Fruit fly (Drosophila melanogaster) ovary, adult (tissue): ENCODE measurements around the gene Rab26.

Experiments used
- CG17801 ChIP-seq: fragments of 200-800 bp; optimal IDR thresholded peaks from 2 replicates; lab custom pipeline; 2019; ENCODE audit warnings: missing biosample characterization, mild to moderate bottlenecking, missing genetic modification characterization, moderate library complexity; ENCODE audit not compliant: partially characterized antibody

Gene Rab26

dm6 chr3L:21321807-21322503 is 3.4 kb downstream of the Rab26 start:
- TF ChIP-seq CG17801 (GFP tag; lab: Kevin White, UChicago), result no peak

DNA sequence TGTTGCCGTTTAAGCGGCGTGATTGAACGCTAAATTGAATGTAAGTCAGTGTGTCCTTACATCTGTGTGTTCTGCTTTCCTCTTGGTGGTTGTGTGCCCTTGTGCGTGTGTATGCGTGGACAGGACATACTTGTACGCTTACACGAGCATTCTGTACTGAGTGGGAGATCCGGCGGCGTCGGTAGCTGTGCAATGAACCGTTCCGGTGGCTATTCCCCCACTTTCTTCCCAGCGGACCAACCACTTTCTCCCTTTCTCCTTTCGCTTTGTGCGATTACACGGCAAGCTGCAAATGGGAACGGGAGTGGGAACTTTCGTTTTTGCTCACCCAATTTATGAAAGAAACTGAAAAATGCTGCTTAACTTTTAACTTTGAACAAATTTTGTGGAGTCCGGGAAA is 6.2 kb downstream of the Rab26 start:
- no peak for TF ChIP-seq CG17801 (GFP tag; lab: Kevin White, UChicago)

- no peak for TF ChIP-seq CG17801 (GFP tag; lab: Kevin White, UChicago)
Observed at dm6 chr3L:21334999-21335631, 16.5 kb downstream of the Rab26 start, which contains the start of gene Tsr1. Gene Tsr1 (plus strand): TSS chr3L:21335215.

- no peak for TF ChIP-seq CG17801 (GFP tag; lab: Kevin White, UChicago)
Observed at dm6 chr3L:21342592-21342991, 24.0 kb downstream of the Rab26 start.

DNA sequence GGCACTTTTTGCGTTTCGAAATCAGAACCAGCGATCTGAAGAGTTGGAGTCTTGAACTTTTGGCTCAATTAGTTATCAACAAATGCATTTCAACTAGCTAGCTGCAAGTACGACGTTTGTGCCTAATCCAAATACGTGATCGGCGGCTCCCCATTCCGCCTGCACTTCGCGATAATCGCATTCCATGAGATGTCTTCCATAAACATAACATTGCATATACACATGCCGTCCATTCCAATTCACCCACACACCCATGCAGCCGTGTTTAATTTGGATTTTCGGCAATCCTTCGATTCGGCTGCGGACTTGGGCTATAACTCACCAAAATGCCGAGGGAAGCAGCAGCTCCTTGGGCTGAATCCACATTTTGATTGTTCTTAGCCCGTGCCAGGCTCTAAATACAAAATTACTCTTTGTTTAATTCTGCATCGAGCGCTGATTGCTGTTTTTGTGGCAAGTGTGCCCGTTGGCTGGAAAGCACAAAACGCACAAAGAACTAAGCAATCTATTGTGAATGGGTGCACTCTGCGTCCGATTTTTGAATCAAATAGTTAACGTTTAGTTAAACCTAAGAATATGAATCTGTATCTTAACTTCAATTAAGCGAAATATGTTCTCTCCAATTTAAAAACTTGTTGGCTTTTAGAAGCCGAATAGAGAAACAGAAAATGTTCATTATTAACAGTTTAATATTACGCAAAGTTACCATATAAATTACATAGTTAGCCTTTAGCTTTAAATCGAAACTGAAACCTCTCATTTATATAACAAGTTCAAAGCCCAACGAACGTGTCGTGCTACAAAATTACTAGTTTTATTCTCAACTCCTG is 24.9 kb downstream of the Rab26 start, which contains the start of the genes Tbc1d8-9 and CG32436:
TSS of gene Tbc1d8-9 (minus strand) at position 463 of the 830 bp plus-strand sequence.
TSS of gene CG32436 (plus strand) at position 780 of the 830 bp plus-strand sequence.
- peak; percentile 19 for TF ChIP-seq CG17801 (GFP tag; lab: Kevin White, UChicago)

dm6 chr3L:21346463-21347196 is 28.1 kb downstream of the Rab26 start:
- no peak for TF ChIP-seq CG17801 (GFP tag; lab: Kevin White, UChicago)

- no peak for TF ChIP-seq CG17801 (GFP tag; lab: Kevin White, UChicago)
Observed at dm6 chr3L:21347197-21347831, 28.7 kb downstream of the Rab26 start.

DNA sequence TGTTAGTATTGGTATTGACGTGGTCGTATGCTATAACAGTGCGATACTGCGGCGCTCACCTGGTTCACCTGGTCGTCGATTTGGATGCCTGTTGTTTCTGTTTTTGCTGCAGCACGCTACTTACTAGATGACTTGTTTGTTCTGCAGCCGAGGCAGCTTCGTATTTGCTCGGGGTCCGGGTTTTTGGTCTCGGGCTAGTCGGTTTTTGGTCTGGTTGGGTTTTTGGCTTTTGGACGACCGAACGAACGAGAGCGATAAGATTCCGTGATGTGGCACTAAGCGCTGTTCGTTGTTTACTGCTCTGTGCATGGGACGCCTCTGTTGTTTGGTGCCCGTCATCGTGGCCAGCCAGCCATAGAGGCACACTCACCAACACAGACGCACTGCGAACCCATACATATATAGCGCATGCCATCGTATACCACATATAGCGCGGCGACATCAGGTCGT is 30.4 kb downstream of the Rab26 start, which contains the start of gene ebd2:
TSS of gene ebd2 (minus strand) at position 306 of the 450 bp plus-strand sequence.
- TF ChIP-seq CG17801 (GFP tag; lab: Kevin White, UChicago), result no peak

dm6 chr3L:21356395-21356794 is 37.8 kb downstream of the Rab26 start, which contains the start of gene CG12971:
Gene CG12971 (minus strand): TSS chr3L:21356495.
- TF ChIP-seq CG17801 (GFP tag; lab: Kevin White, UChicago), result no peak

DNA sequence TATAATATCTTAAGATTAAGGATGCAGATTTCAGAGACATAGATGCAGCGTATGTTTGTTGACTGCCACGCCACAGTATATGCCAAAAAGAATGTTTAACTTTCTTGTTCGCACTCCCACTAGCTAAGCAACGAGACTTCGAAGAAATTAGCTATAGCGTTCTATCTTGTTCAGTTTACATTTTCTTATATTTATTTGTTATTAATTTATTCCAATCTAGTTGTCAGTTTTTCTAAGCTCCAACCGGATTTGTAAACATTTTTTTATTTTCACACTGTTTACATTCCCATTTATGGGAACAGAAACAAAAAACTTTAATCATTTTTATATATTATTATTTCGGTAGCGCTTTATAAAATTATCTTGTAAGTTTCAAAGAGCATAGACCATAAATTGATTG is 38.8 kb downstream of the Rab26 start, which contains the start of gene CG32437:
TSS of gene CG32437 (plus strand) at position 301 of the 400 bp plus-strand sequence.
- TF ChIP-seq CG17801 (GFP tag; lab: Kevin White, UChicago), result no peak

DNA sequence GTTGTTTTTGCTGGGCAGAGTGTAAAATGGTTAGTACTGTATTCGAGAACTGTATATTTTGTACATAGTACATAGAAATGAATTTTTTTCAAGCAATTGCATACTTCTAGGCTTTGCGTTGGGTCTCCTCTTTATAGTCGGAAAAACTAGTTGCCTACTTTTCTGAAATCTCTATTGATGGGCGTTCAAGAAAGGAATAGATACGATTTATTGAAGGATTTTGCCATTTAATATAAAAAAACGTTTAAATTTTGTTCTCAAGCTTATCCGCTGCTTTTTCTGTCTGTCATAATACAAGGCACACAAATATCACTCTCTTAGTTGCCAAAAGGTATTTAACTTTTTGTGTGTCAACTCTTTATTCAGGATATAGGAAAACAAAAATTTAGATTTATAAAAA is 41.3 kb downstream of the Rab26 start, which contains the start of gene CG32440:
TSS of gene CG32440 (plus strand) at position 301 of the 400 bp plus-strand sequence.
- TF ChIP-seq CG17801 (GFP tag; lab: Kevin White, UChicago), result no peak

- TF ChIP-seq CG17801 (GFP tag; lab: Kevin White, UChicago), result peak; percentile 42
Observed at dm6 chr3L:21363926-21364537, 45.5 kb downstream of the Rab26 start.

DNA sequence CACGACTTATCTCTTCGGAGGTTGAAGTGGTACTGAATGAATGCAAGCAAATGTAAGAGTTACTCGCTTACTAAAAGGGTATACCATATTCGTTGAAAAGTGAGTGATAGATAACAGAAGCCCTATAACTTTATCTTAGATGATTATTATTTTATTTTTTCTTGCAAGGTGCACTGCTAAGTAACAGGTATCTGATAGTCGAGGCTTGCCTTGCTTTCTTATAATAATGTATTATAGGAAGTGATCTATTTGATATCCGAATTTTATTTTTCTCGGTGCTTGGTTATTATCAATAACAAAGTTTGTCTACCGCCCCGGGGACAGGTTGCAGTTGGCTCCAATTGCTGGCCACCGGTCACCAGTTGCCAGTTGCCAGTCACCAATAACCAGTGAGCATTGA is 52.7 kb downstream of the Rab26 start:
- TF ChIP-seq CG17801 (GFP tag; lab: Kevin White, UChicago), result no peak
